Worm (Caenorhabditis elegans) whole organism, L3 larva: ENCODE measurements around the gene B0410.1.

Source experiments
- R02D3.7 ChIP-seq: fragments of 150-350 bp; optimal IDR thresholded peaks from 2 replicates; lab custom pipeline; 2014; ENCODE audit warnings: missing biosample characterization, missing genetic modification characterization
- ZK546.5 ChIP-seq: sonication (generic microtip); optimal IDR thresholded peaks from 2 replicates; lab custom pipeline; 2017; ENCODE audit warnings: missing biosample characterization, missing genetic modification characterization
- aly-2 ChIP-seq: fragments of 150-350 bp; optimal IDR thresholded peaks from 2 replicates; lab custom pipeline; 2014; ENCODE audit warnings: missing biosample characterization, missing genetic modification characterization
- ama-1 ChIP-seq: fragments of 150-350 bp; optimal IDR thresholded peaks from 2 replicates; lab custom pipeline; 2018
- ceh-16 ChIP-seq: sonication (generic microtip); optimal IDR thresholded peaks from 2 replicates; lab custom pipeline; 2017; ENCODE audit warnings: missing biosample characterization, missing genetic modification characterization
- ceh-28 ChIP-seq: fragments of 150-350 bp; optimal IDR thresholded peaks from 2 replicates; lab custom pipeline; 2014; ENCODE audit warnings: missing biosample characterization, missing genetic modification reagents, missing genetic modification characterization
- ceh-9 ChIP-seq: sonication (generic microtip); optimal IDR thresholded peaks from 2 replicates; lab custom pipeline; 2018; ENCODE audit warnings: missing biosample characterization, missing genetic modification characterization
- daf-12 ChIP-seq: fragments of 150-350 bp; optimal IDR thresholded peaks from 2 replicates; lab custom pipeline; 2014; ENCODE audit warnings: missing biosample characterization, missing genetic modification reagents, missing genetic modification characterization
- egl-5 ChIP-seq: fragments of 150-350 bp; optimal IDR thresholded peaks from 2 replicates; lab custom pipeline; 2017; ENCODE audit warnings: missing biosample characterization, missing genetic modification reagents, missing genetic modification characterization, inconsistent platforms
- elt-1 ChIP-seq: fragments of 150-350 bp; optimal IDR thresholded peaks from 2 replicates; lab custom pipeline; 2014; ENCODE audit warnings: missing biosample characterization, missing genetic modification characterization
- elt-2 ChIP-seq: sonication (generic microtip); optimal IDR thresholded peaks from 2 replicates; lab custom pipeline; 2016; ENCODE audit warnings: missing genetic modification reagents, mild to moderate bottlenecking, missing genetic modification characterization, missing compliant biosample characterization
- fkh-10 ChIP-seq: sonication (generic microtip); optimal IDR thresholded peaks from 2 replicates; lab custom pipeline; 2017; ENCODE audit warnings: missing biosample characterization, missing genetic modification reagents, missing genetic modification characterization
- fos-1 ChIP-seq: fragments of 150-350 bp; optimal IDR thresholded peaks from 2 replicates; lab custom pipeline; 2014; ENCODE audit warnings: missing biosample characterization, missing genetic modification characterization
- hmg-11 ChIP-seq: sonication (generic microtip); optimal IDR thresholded peaks from 2 replicates; lab custom pipeline; 2016; ENCODE audit warnings: missing genetic modification characterization, missing compliant biosample characterization
- jun-1 ChIP-seq: fragments of 150-350 bp; optimal IDR thresholded peaks from 2 replicates; lab custom pipeline; 2014; ENCODE audit warnings: missing biosample characterization, missing genetic modification reagents, missing genetic modification characterization
- lin-15B ChIP-seq: fragments of 150-350 bp; optimal IDR thresholded peaks from 2 replicates; lab custom pipeline; 2014; ENCODE audit warnings: missing biosample characterization, missing genetic modification characterization
- lsy-12 ChIP-seq: sonication (generic microtip); optimal IDR thresholded peaks from 2 replicates; lab custom pipeline; 2016; ENCODE audit warnings: mild to moderate bottlenecking, missing genetic modification characterization, missing compliant biosample characterization
- mdl-1 ChIP-seq: fragments of 150-350 bp; optimal IDR thresholded peaks from 2 replicates; lab custom pipeline; 2014; ENCODE audit warnings: missing biosample characterization, missing genetic modification characterization
- mml-1 ChIP-seq: fragments of 150-350 bp; sonication (generic microtip); optimal IDR thresholded peaks from 3 replicates; lab custom pipeline; 2014; ENCODE audit warnings: missing biosample characterization, missing genetic modification characterization
- nfya-1 ChIP-seq: sonication (generic microtip); optimal IDR thresholded peaks from 2 replicates; lab custom pipeline; 2017; ENCODE audit warnings: missing genetic modification characterization, mild to moderate bottlenecking, missing compliant biosample characterization, antibody characterized with exemption, moderate library complexity; ENCODE audit not compliant: insufficient read depth
- nhr-11 ChIP-seq: fragments of 150-350 bp; optimal IDR thresholded peaks from 2 replicates; lab custom pipeline; 2014; ENCODE audit warnings: missing biosample characterization, missing genetic modification characterization
- nhr-12 ChIP-seq: fragments of 150-350 bp; optimal IDR thresholded peaks from 2 replicates; lab custom pipeline; 2014; ENCODE audit warnings: missing biosample characterization, missing genetic modification characterization
- nhr-23 ChIP-seq: fragments of 150-350 bp; optimal IDR thresholded peaks from 2 replicates; lab custom pipeline; 2014; ENCODE audit warnings: missing biosample characterization, missing genetic modification reagents, missing genetic modification characterization
- nhr-237 ChIP-seq: fragments of 150-350 bp; optimal IDR thresholded peaks from 2 replicates; lab custom pipeline; 2014; ENCODE audit warnings: missing biosample characterization, missing genetic modification characterization
- nhr-25 ChIP-seq: sonication (generic microtip); optimal IDR thresholded peaks from 2 replicates; lab custom pipeline; 2017; ENCODE audit warnings: missing biosample characterization, missing genetic modification characterization
- nhr-28 ChIP-seq: fragments of 150-350 bp; optimal IDR thresholded peaks from 2 replicates; lab custom pipeline; 2014; ENCODE audit warnings: missing biosample characterization, missing genetic modification characterization
- nhr-67 ChIP-seq: fragments of 150-350 bp; optimal IDR thresholded peaks from 2 replicates; lab custom pipeline; 2014; ENCODE audit warnings: missing biosample characterization, missing genetic modification characterization
- nhr-76 ChIP-seq: fragments of 150-350 bp; sonication (generic microtip); optimal IDR thresholded peaks from 5 replicates; lab custom pipeline; 2014; ENCODE audit warnings: missing biosample characterization, missing genetic modification characterization
- pqm-1 ChIP-seq: fragments of 150-350 bp; optimal IDR thresholded peaks from 2 replicates; lab custom pipeline; 2017; ENCODE audit warnings: missing biosample characterization, missing genetic modification characterization, inconsistent platforms
- snpc-4 ChIP-seq: fragments of 150-350 bp; optimal IDR thresholded peaks from 2 replicates; lab custom pipeline; 2014; ENCODE audit warnings: missing biosample characterization, missing genetic modification characterization
- tbx-2 ChIP-seq: sonication (generic microtip); optimal IDR thresholded peaks from 2 replicates; lab custom pipeline; 2016; ENCODE audit warnings: mild to moderate bottlenecking, missing genetic modification characterization, missing compliant biosample characterization
- unc-62 ChIP-seq: fragments of 150-350 bp; sonication (generic microtip); optimal IDR thresholded peaks from 4 replicates; lab custom pipeline; 2014; ENCODE audit warnings: missing biosample characterization, missing genetic modification reagents, missing genetic modification characterization
- zag-1 ChIP-seq: fragments of 150-350 bp; optimal IDR thresholded peaks from 2 replicates; lab custom pipeline; 2014; ENCODE audit warnings: missing biosample characterization, missing genetic modification characterization
- ztf-4 ChIP-seq: fragments of 150-350 bp; optimal IDR thresholded peaks from 2 replicates; lab custom pipeline; 2014; ENCODE audit warnings: missing biosample characterization, missing genetic modification characterization

B0410.1 gene

ce11 chrX:2903715-2904419 is 9.5 kb downstream of the B0410.1 start (continued):
- no peak for TF ChIP-seq zag-1 (tag; lab: Kevin White, UChicago)
- no peak for TF ChIP-seq nhr-28 (tag; lab: Kevin White, UChicago)
- peak; percentile 72 for TF ChIP-seq nhr-25 (tag; lab: Kevin White, UChicago)
- TF ChIP-seq nhr-67 (tag; lab: Kevin White, UChicago): no peak
- TF ChIP-seq daf-12 (tag; lab: Kevin White, UChicago): no peak
- no peak for TF ChIP-seq nhr-11 (tag; lab: Kevin White, UChicago)
- peak; percentile 35 for TF ChIP-seq pqm-1
- TF ChIP-seq tbx-2 (tag; lab: Kevin White, UChicago): no peak
- TF ChIP-seq ceh-28 (tag; lab: Kevin White, UChicago): no peak
- peak; percentile 48 for TF ChIP-seq elt-2 (tag; lab: Kevin White, UChicago)
- TF ChIP-seq ama-1 (lab: Kevin White, UChicago): no peak
- TF ChIP-seq lsy-12 (tag; lab: Kevin White, UChicago): no peak
- TF ChIP-seq, all 47 proteins: peak for 7

ce11 chrX:2906062-2906732 is 11.8 kb downstream of the B0410.1 start:
- peak; percentile 72 for TF ChIP-seq pqm-1
- TF ChIP-seq nhr-67 (tag; lab: Kevin White, UChicago): no peak
- peak; percentile 78 for TF ChIP-seq elt-2 (tag; lab: Kevin White, UChicago)
- peak; percentile 12 for TF ChIP-seq ama-1 (lab: Kevin White, UChicago)

DNA sequence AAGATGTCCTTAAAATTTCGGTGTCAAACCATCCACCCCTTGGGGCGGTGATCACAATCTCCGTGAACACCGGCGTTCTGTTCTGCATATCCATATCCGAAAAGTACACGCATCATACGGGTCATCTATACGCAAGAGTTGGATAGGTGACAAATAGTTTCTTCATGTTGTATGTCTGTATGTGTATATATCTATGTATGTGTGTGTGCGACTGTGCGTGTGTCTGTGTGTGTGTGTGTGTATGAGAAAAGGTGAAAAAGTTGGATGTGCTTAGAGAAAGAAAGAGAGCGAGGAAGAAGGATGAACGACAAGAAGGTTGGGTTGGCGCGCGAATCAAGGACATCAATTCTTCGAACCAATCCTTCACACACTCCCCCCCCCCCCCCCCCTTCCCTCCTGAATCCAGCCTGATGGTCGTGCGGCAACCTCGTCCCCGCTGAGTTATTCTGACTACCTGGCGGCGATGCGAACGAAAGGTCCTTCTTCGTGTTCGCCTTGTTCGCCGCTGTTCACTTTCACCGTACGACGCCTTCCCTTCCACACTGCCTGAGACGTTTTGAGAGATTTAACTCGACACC is 13.0 kb downstream of the B0410.1 start:
- peak; percentile 82 for TF ChIP-seq nhr-23 (tag; lab: Kevin White, UChicago)
- peak; percentile 84 for TF ChIP-seq nhr-25 (tag; lab: Kevin White, UChicago)
- no peak for TF ChIP-seq lin-15B (tag; lab: Kevin White, UChicago)
- no peak for TF ChIP-seq mml-1 (tag; lab: Kevin White, UChicago)
- TF ChIP-seq pqm-1: no peak
- TF ChIP-seq ceh-28 (tag; lab: Kevin White, UChicago): no peak
- no peak for TF ChIP-seq zag-1 (tag; lab: Kevin White, UChicago)
- no peak for TF ChIP-seq hmg-11 (tag; lab: Kevin White, UChicago)
- no peak for TF ChIP-seq fkh-10

- TF ChIP-seq nhr-23 (tag; lab: Kevin White, UChicago) (no peak), nhr-25 (tag; lab: Kevin White, UChicago) (no peak), fos-1 (no peak), nhr-28 (tag; lab: Kevin White, UChicago) (no peak), snpc-4 (tag; lab: Kevin White, UChicago) (no peak), ztf-4 (tag; lab: Kevin White, UChicago) (no peak)
These were observed 14.9 kb downstream of the B0410.1 start, which contains the start of gene nmy-1 for ce11 chrX:2909227-2909626. Gene nmy-1 (plus strand): TSS chrX:2909527.

DNA sequence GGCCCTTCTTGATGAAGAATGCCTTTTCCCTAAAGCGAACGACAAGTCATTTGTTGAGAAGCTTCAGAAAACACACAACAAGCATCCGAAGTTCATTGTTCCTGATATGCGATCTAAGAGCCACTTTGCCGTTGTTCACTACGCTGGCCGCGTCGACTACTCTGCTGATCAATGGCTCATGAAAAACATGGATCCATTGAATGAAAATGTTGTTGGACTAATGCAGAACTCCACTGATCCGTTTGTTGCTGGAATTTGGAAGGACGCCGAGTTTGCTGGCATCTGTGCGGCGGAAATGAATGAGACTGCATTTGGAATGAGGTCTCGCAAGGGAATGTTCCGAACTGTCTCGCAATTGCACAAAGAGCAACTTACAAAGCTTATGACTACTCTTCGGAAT is 18.3 kb downstream of the B0410.1 start:
- no peak for TF ChIP-seq unc-62 (GFP tag; lab: Kevin White, UChicago)
- TF ChIP-seq daf-12 (tag; lab: Kevin White, UChicago): no peak
- no peak for TF ChIP-seq lin-15B (tag; lab: Kevin White, UChicago)
- TF ChIP-seq ceh-9 (tag; lab: Kevin White, UChicago): no peak
- no peak for TF ChIP-seq nhr-237 (tag; lab: Kevin White, UChicago)
- no peak for TF ChIP-seq fos-1
- TF ChIP-seq zag-1 (tag; lab: Kevin White, UChicago): no peak
- no peak for TF ChIP-seq aly-2 (tag; lab: Kevin White, UChicago)
- TF ChIP-seq egl-5: no peak
- no peak for TF ChIP-seq R02D3.7 (tag; lab: Kevin White, UChicago)
- TF ChIP-seq jun-1 (tag; lab: Kevin White, UChicago): no peak
- TF ChIP-seq nhr-76 (tag; lab: Kevin White, UChicago): no peak
- no peak for TF ChIP-seq snpc-4 (tag; lab: Kevin White, UChicago)
- TF ChIP-seq ztf-4 (tag; lab: Kevin White, UChicago): no peak

DNA sequence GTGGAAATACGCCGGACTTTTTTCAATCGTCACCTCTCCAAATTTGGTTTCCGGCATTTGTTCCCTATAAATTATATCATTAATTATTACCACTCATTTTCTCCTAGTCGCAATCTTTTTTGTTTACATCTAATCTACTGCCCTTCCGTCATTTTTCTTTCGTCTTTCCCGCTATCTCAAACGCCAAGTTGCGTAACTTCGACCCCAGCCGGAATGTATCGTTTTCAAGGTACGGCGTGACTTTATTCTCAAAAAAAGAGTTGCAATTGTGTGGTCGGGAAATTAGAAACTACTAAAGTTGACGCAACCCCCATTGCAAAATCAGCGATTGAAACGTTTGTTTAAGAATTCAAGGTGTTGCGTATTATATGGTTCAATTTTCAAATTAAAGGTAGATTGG is 25.1 kb downstream of the B0410.1 start:
- TF ChIP-seq elt-1 (tag; lab: Kevin White, UChicago): no peak
- TF ChIP-seq lin-15B (tag; lab: Kevin White, UChicago): no peak
- no peak for TF ChIP-seq ceh-16
- no peak for TF ChIP-seq mdl-1
- no peak for TF ChIP-seq mml-1 (tag; lab: Kevin White, UChicago)
- no peak for TF ChIP-seq nhr-12 (tag; lab: Kevin White, UChicago)
- no peak for TF ChIP-seq jun-1 (tag; lab: Kevin White, UChicago)
- no peak for TF ChIP-seq ZK546.5 (tag; lab: Kevin White, UChicago)
- no peak for TF ChIP-seq nfya-1 (tag; lab: Kevin White, UChicago)
- no peak for TF ChIP-seq pqm-1
